Worm (Caenorhabditis elegans) whole organism, dauer: Measurements from ENCODE around the gene C38C5.1.

ENCODE experiments used
- unc-62 ChIP-seq: sonication (generic microtip); optimal IDR thresholded peaks from 2 replicates; lab custom pipeline; 2017; ENCODE audit warnings: missing biosample characterization, missing genetic modification reagents, missing genetic modification characterization

Gene C38C5.1

DNA sequence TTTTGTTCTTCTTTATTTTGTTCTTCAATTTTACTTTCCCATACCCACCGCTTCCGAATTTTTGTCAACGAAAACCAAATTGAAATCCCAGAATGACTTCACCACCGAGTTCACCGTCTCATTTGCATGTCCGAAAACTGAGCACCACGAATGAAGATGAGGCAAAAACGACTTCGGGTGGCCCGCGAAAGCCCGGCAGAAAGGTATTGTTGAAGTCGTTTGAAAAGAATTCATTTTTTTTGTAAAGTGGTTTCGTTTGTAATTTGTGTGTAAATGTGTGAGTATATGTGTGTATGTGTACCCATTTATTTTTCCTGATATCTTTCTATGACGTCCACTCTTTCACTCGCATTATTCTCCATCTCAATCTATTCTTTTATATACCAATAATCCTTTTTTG lies at the start of gene C38C5.1:
Gene C38C5.1 (plus strand): TSS at position 90 of the 400 bp plus-strand sequence.
- TF ChIP-seq unc-62 = no peak

DNA sequence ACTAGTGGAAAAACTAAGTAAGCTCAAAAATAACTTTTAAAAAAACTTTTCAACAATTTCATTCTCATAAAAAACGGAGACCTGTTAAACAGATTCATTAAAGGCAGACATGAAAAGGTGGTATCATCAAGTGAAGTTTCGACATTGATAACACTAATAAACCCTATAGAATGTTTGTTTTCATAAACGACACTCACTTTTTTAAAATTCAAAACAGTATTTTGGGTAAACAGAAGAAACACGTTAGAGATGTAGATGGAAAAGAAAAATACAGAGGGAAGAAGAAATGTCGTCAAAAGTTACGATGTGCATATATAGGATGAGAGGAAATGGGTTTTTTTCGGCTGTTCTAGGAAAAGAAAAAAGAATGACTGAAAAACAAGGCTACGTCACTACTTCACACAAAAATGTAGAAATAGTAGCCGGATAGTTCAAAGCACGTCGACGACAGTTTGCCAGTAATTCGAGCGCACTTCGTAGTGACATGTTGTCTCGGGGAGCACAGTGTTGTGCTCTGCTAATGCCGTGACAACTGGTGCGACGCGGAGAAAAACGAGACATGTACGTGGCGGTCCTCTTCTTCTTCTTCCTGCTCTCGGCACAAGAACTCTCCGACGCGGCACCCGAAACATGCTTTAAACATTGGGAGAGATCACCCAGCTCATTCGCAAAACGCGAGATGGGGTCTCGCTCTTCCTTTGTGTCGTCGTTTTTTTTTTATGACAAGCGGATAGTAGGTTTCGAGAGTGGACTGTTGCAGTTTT lies 48.6 kb upstream of the C38C5.1 start:
- TF ChIP-seq unc-62 = no peak

DNA sequence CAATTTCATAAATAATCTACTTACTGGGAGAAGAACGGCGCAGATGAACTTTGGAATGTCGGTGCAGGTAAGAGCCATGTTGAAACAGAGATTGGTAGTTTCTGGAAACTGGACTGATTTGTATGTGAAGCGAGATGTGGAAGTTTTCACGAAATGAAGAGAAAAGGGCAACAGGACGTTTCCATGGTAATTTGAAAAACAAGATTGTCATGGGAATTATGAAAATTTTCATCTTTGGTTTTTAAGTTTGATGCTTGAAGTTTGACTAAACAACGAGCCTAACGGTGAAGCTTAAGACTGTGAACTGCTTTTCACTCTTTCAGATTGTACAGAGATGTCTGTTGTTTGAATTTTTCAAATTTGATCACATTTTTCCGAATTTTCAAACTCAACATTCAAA lies 45.6 kb upstream of the C38C5.1 start, which contains the start of gene T23F2.3:
Gene T23F2.3 (minus strand): TSS at position 101 of the 400 bp plus-strand sequence.
- TF ChIP-seq unc-62 = no peak

DNA sequence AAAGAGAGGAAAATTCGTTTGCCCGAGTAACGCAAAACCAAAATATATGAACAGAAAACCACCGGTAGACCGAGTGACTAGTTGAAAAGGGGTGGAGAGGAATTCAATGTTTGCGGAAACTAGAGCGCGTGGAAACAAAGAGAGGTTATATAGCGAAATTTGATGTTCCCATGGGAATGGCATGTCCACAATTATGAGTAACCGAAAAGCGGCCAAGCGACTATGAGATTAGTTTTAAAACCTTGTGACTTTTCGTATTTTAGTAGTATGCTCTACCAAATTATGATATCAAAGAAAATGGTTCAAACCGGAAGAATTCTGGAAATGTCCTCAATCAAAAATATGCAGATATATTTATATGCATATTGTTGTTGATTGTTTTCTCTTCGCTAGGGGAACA lies 45.1 kb upstream of the C38C5.1 start:
- no peak for TF ChIP-seq unc-62

DNA sequence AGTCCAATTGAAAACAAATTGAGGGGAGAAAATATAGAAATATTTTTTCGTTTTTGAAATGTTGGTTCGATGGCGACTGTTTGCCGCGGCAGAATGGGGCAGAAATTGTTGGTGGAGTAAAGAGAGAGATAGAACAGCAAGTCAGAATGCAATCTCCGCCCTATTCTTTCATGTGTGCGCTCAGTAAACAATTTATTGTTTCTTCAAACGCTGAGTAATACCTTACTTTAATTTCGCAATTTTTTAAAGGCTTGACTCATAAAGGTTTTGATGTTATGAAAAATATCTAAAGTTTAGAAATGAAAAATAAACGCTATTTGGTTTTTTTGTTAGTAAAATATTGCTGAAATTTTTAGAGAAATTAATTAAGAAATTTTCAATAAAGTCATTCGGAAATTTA lies 43.5 kb upstream of the C38C5.1 start:
- TF ChIP-seq unc-62 = no peak

DNA sequence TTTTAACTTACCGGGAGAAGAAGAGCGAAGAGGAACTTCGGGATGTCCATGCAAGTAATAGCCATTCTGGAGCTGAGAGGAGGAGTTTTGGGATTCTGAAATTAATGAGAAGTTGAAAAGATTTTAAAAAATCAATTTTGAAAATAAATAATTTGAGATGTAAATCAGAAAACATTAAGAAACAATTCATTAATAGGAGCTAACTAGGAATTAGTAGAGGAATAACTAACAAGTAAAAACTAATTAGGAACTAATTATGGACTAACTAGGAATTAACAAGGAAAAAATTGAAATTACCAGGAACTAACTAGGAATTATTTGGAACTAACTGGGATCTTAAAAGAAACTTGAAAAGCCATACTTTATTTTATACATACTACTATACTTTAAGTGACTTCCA lies 42.9 kb upstream of the C38C5.1 start, which contains the start of gene T23F2.4:
Gene T23F2.4 (minus strand): TSS at position 101 of the 400 bp plus-strand sequence.
- no peak for TF ChIP-seq unc-62

DNA sequence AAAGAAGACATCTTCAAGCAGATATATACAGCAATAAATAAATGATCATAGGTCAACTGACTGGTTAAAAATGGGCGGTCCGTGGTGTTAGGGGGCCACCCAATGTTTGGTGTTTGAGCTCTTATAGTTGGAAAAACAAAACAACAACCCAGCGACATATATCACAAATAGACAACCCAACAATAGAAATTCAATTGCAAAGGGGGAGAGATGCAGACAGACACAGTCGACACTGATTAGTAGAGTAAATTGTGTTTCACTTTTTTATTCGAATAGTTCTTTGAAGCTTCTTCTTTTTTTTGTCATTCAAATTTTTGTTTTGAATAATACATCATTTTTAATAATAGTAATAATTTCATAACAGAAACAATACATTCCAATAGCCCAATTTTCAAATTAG lies 42.4 kb upstream of the C38C5.1 start:
- TF ChIP-seq unc-62 = no peak

DNA sequence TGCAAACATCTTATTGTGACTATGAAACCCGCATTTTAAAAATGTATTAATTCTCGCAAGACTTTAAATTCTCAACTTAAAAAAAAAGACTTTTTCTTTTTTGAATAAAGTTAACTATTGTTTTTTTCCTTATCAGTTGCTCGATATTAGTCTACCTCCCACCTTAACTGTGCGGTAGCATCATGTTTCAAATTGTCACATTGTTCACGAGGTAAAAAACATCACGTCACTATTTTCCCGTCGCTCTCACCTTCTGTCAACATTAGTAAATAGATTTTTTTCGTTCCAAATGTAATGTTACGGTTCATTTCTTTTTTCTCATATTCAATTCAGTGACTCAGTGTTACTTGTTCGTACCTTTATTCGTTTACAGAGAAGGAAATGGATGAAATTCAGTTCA lies 41.5 kb upstream of the C38C5.1 start:
- TF ChIP-seq unc-62 = no peak

DNA sequence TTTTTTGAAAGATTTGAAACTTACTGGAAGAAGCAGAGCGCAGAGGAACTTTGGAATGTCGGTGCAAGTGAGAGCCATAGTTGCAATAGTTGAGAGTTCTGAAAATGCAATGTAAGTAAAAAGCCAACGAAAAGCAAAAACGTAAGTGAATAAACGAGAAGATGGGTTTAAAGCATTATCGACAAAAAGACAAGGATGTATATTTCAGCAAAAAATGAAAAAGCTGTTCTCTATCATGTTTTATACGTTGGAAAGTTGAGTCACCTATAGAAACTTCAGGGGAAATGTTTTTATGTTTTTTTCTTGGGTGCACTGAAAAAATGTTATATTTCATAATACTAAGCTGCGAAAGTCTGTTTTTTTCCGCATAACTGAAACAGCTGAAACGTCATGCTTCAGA lies 40.8 kb upstream of the C38C5.1 start, which contains the start of gene T23F2.5:
Gene T23F2.5 (minus strand): TSS at position 101 of the 400 bp plus-strand sequence.
- TF ChIP-seq unc-62 = no peak

DNA sequence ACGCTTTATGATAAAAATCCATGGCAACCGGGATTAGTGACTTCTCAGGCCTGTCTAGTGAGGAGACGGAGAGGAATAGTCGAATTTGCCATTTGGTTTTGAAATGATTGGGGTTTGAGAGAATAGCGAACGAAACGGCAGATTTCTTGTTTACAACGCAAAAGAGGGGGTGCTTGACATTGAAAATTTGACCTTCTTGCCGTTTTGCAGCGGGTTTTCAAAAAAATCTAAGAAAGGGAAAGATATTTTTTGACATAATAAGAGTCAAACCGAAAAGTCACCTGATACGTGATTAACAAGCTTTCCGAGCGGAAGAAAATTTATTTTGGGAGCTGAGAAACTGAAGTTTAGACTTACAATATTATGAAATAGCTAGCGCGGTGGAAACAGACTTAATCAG lies 40.0 kb upstream of the C38C5.1 start:
- TF ChIP-seq unc-62 = no peak

DNA sequence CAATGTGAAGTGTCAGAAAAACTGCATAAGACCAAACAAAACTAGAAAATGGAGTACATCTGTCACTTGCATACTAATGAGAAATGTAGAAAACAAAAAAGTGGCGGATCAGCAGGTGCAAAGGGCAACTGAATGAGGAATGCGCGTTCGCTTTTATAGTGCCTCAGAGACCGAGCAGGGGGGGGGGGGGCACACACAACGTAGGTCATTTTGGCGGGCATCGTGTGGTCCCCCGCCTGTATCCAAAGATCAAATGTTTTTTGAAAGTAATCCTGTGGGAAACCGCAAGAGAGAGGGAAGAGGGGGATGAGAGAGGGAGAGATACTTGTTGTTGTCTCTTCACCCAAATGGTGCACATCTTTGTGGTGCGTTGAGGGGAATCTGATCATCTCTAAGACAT lies 39.5 kb upstream of the C38C5.1 start:
- TF ChIP-seq unc-62 = no peak

DNA sequence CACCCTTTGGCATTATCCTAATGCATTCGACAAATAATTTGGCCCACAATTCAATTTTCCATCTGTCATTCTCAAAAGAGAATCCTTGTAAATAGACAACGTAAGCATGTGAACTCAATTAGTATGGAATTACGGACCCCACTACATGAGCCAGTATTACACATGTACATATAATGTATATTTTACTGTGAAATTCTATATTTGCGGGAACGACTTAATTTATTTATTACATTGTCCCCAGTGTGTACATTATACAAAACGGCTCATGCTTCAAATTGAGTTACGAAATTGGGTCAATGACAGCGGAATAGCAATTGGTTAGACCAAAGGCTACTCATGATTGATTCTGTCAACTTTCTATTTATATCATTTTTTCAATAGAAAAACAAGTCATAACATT lies 38.3 kb upstream of the C38C5.1 start:
- TF ChIP-seq unc-62 = no peak

DNA sequence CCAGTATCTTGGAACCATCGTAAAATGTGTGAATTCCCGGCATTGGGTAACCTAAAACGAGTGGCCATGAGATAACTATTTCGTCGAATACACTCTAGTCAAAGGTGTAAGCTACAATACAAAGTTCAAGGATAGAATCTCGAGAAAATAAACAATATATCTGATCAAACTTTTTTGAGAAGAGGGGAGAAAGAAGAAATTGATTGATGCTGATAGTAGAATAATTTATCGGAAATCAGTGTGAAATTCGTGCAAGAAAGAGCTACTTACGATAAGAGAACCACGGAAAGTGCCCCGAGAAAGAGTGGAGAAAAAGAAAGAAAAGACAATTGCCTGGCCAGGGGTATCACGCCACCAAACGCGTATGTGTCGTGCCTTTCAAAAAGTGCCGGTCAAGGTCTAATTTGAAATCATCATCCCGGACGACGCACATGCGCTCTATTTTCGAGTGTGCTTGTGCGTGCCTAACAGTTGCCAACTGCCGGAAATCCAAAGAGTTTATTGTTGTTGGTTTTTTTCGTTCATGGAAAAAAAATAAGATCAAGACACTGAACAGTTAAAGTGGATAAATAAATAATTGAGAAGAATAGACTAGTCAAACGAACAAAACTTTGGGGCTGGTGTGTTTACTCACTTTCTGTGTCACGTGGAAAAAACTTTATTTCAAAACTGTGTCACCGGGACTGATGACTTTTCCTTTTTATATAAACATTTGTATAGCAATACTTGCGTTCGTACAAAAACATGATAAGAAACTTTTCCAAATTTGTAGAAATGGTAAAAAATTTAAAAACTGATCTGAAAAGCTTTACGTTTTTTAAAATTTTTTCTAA lies 34.9 kb upstream of the C38C5.1 start, which contains the start of gene mboa-3:
Gene mboa-3 (minus strand): TSS at position 51 of the 833 bp plus-strand sequence.
- no peak for TF ChIP-seq unc-62

DNA sequence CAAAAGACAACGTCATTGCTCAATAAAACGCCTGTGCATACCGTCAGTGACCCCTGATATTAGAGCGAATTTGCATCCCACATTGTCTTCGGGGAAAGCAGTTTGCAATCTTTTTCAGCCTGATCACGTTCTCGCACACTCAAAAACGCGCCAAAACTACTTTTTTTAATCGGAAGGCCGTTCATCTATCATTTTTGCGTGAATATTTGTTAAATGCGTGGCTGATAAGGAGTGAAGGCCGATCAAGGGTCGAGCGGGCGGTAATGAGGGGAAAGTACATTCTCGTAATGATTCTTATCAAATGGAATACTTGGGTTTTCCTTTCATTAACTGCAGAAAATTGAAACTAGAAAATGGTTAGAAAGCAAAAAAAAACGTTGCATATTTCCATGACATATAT lies 33.6 kb upstream of the C38C5.1 start:
- no peak for TF ChIP-seq unc-62

DNA sequence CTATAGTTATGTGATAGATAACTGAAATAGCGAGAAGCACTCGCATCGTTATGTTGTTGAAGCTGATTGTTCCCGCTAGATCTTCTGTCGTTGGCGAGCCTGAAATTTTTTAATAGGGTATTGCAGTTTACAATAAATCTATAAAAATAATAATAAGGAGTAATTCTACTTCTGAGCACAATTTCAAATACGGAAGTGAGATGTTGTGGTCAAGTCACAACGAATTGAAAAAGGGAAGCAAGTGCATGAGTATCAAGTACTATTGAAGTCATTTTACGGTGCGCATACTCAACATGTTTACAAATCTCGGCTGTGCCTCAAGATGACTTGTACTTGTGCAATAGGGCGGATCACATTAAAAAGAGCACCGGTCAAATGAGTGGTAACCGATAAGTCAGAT lies 19.4 kb upstream of the C38C5.1 start, which contains the start of gene lgx-1:
Gene lgx-1 (minus strand): TSS at position 101 of the 400 bp plus-strand sequence.
- no peak for TF ChIP-seq unc-62

DNA sequence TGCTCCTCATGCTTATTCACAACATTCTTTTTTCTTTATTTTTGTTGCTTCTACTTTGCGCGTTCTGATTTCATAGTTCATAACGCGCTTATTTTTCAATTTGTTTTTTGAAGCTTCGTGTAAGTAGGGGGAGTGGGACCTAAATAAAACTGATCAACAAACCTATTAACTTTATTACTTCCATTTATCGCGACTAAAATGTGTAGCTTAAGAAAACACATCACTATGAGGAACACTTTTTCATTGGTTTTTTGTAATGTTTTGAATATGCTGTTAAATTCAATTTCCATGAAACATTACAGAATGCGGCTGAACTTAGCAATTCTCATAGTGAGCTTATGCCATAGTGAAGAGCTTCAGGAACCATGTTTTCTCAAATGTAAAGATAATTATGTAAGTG lies 14.2 kb upstream of the C38C5.1 start, which contains the start of gene C54G7.1:
Gene C54G7.1 (plus strand): TSS at position 301 of the 400 bp plus-strand sequence.
- no peak for TF ChIP-seq unc-62

DNA sequence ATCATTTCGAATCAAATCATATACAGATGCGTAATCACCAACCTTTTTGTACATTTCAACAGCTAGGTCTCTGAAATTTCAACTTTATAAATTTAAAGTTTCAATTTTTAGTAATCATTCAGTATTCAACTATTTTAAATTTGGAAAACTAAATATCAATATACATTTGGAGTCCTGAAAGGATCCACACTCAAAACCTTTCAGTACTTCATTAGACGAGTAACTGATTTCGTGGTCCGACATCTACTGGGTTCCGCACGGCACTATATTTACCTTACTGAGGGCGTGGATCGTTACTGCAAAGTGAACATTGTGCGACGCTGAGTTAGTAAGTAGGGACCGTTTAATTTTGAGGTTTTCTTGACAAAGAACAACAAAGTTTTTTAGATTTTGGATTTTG lies 10.0 kb upstream of the C38C5.1 start:
- TF ChIP-seq unc-62 = no peak
